Fruit fly (Drosophila melanogaster) whole organism, embryonic: ENCODE measurements around the gene Vps26.

ENCODE experiments used
- Awh ChIP-seq: fragments of 200-800 bp; sonication (Bioruptor generic); IDR thresholded peaks from 2 replicates; pipeline ENCODE4, ENCODE4 v1.3.6; 2022; ENCODE audit warnings: missing biosample characterization, missing genetic modification characterization
- Bdp1 ChIP-seq: fragments of 200-800 bp; sonication (Bioruptor generic); optimal IDR thresholded peaks from 3 replicates; lab custom pipeline; 2016; ENCODE audit warnings: missing biosample characterization, missing genetic modification characterization
- CG11504 ChIP-seq: fragments of 200-800 bp; sonication (Bioruptor generic); optimal IDR thresholded peaks from 3 replicates; lab custom pipeline; 2019; ENCODE audit warnings: missing biosample characterization, mild to moderate bottlenecking, missing genetic modification characterization, moderate library complexity
- CG11696 ChIP-seq: fragments of 200-800 bp; sonication (Bioruptor generic); IDR thresholded peaks from 2 replicates; pipeline ENCODE4 v1.3.6; 2022; ENCODE audit warnings: missing biosample characterization, missing genetic modification characterization
- CG1233 ChIP-seq: fragments of 200-800 bp; sonication (Bioruptor generic); optimal IDR thresholded peaks from 4 replicates; lab custom pipeline; 2018; ENCODE audit warnings: missing biosample characterization, mild to moderate bottlenecking, missing genetic modification characterization
- CG12391 ChIP-seq: fragments of 200-800 bp; sonication (Bioruptor generic); optimal IDR thresholded peaks from 3 replicates; lab custom pipeline; 2018; ENCODE audit warnings: missing biosample characterization, mild to moderate bottlenecking, missing genetic modification characterization, moderate library complexity
- CG13123 ChIP-seq: fragments of 200-800 bp; sonication (Bioruptor generic); optimal IDR thresholded peaks from 2 replicates; lab custom pipeline; 2016; ENCODE audit warnings: missing biosample characterization, missing genetic modification characterization
- CG13424 ChIP-seq: fragments of 200-800 bp; sonication (Bioruptor generic); optimal IDR thresholded peaks from 2 replicates; lab custom pipeline; 2019; ENCODE audit warnings: missing biosample characterization, mild to moderate bottlenecking, missing genetic modification characterization, moderate library complexity
- CG14050 ChIP-seq: fragments of 200-800 bp; sonication (Bioruptor generic); IDR thresholded peaks from 3 replicates; pipeline ENCODE4 v1.3.6; 2022; ENCODE audit warnings: missing biosample characterization, missing genetic modification characterization
- CG14965 ChIP-seq: fragments of 200-800 bp; sonication (Bioruptor generic); optimal IDR thresholded peaks from 2 replicates; lab custom pipeline; 2016; ENCODE audit warnings: missing biosample characterization, missing genetic modification characterization, borderline replicate concordance
- CG1603 ChIP-seq: fragments of 200-800 bp; sonication (Bioruptor generic); optimal IDR thresholded peaks from 2 replicates; lab custom pipeline; 2019; ENCODE audit warnings: missing biosample characterization, mild to moderate bottlenecking, missing genetic modification characterization, moderate library complexity
- CG16779 ChIP-seq: fragments of 200-800 bp; sonication (Bioruptor generic); IDR thresholded peaks from 2 replicates; pipeline ENCODE4 v1.3.6; 2022; ENCODE audit warnings: missing biosample characterization, missing genetic modification characterization
- CG17359 ChIP-seq: fragments of 200-800 bp; sonication (Bioruptor generic); optimal IDR thresholded peaks from 3 replicates; lab custom pipeline; 2018; ENCODE audit warnings: missing biosample characterization, mild to moderate bottlenecking, missing genetic modification characterization, moderate library complexity
- CG17385 ChIP-seq: fragments of 200-800 bp; sonication (Bioruptor generic); optimal IDR thresholded peaks from 3 replicates; lab custom pipeline; 2018; ENCODE audit warnings: missing biosample characterization, mild to moderate bottlenecking, missing genetic modification characterization
- CG18619 ChIP-seq: fragments of 200-800 bp; sonication (Bioruptor generic); optimal IDR thresholded peaks from 3 replicates; lab custom pipeline; 2017; ENCODE audit warnings: missing biosample characterization, mild to moderate bottlenecking, missing genetic modification characterization
- CG18764 ChIP-seq: fragments of 200-800 bp; sonication (Bioruptor generic); optimal IDR thresholded peaks from 3 replicates; lab custom pipeline; 2016; ENCODE audit warnings: missing biosample characterization, missing genetic modification characterization
- CG2199 ChIP-seq: fragments of 200-800 bp; sonication (Bioruptor generic); IDR thresholded peaks from 3 replicates; pipeline ENCODE4 v1.3.6; 2022; ENCODE audit warnings: missing biosample characterization, missing genetic modification characterization
- CG2202 ChIP-seq: fragments of 200-800 bp; sonication (Bioruptor generic); optimal IDR thresholded peaks from 2 replicates; lab custom pipeline; 2018; ENCODE audit warnings: missing biosample characterization, mild to moderate bottlenecking, missing genetic modification characterization
- CG2712 ChIP-seq: fragments of 200-800 bp; optimal IDR thresholded peaks from 3 replicates; lab custom pipeline; 2019; ENCODE audit warnings: missing biosample characterization, mild to moderate bottlenecking, missing genetic modification characterization, moderate library complexity
- CG30403 ChIP-seq: fragments of 200-800 bp; sonication (Bioruptor generic); optimal IDR thresholded peaks from 3 replicates; lab custom pipeline; 2016; ENCODE audit warnings: missing biosample characterization, missing genetic modification characterization
- CG3847 ChIP-seq: fragments of 200-800 bp; sonication (Bioruptor generic); IDR thresholded peaks from 2 replicates; pipeline ENCODE4 v1.3.6; 2022; ENCODE audit warnings: missing biosample characterization, missing genetic modification characterization
- CG4404 ChIP-seq: fragments of 200-800 bp; sonication (Bioruptor generic); IDR thresholded peaks from 2 replicates; pipeline ENCODE4 v1.3.6; 2022; ENCODE audit warnings: missing biosample characterization, missing genetic modification characterization
- CG5245 ChIP-seq: fragments of 200-800 bp; sonication (Bioruptor generic); optimal IDR thresholded peaks from 3 replicates; lab custom pipeline; 2016; ENCODE audit warnings: missing biosample characterization, missing genetic modification characterization
- CG7556 ChIP-seq: fragments of 200-800 bp; sonication (Bioruptor generic); optimal IDR thresholded peaks from 2 replicates; lab custom pipeline; 2017; ENCODE audit warnings: missing biosample characterization, mild to moderate bottlenecking, missing genetic modification characterization
- CG7987 ChIP-seq: fragments of 200-800 bp; sonication (Bioruptor generic); optimal IDR thresholded peaks from 2 replicates; lab custom pipeline; 2018; ENCODE audit warnings: missing biosample characterization, mild to moderate bottlenecking, missing genetic modification characterization, moderate library complexity
- CTCF ChIP-seq: fragments of 200-800 bp; sonication (Bioruptor generic); optimal IDR thresholded peaks from 2 replicates; lab custom pipeline; 2017; ENCODE audit warnings: missing biosample characterization, mild to moderate bottlenecking, missing genetic modification characterization, moderate library complexity
- Dek ChIP-seq: fragments of 200-800 bp; sonication (Bioruptor generic); optimal IDR thresholded peaks from 3 replicates; lab custom pipeline; 2019; ENCODE audit warnings: missing biosample characterization, mild to moderate bottlenecking, missing genetic modification characterization, moderate library complexity
- Dip2 ChIP-seq: fragments of 200-800 bp; sonication (Bioruptor generic); IDR thresholded peaks from 2 replicates; pipeline ENCODE4 v1.3.6; 2022; ENCODE audit warnings: missing biosample characterization, missing genetic modification characterization
- Fer3 ChIP-seq: fragments of 200-800 bp; sonication (Bioruptor generic); optimal IDR thresholded peaks from 2 replicates; lab custom pipeline; 2018; ENCODE audit warnings: missing biosample characterization, mild to moderate bottlenecking, missing genetic modification characterization, moderate library complexity
- Hsf ChIP-seq: fragments of 200-800 bp; sonication (Bioruptor generic); optimal IDR thresholded peaks from 3 replicates; lab custom pipeline; 2016; ENCODE audit warnings: missing biosample characterization, missing genetic modification characterization
- Meics ChIP-seq: fragments of 200-800 bp; sonication (Bioruptor generic); optimal IDR thresholded peaks from 2 replicates; lab custom pipeline; 2017; ENCODE audit warnings: missing biosample characterization, mild to moderate bottlenecking, missing genetic modification characterization
- NFAT ChIP-seq: fragments of 200-800 bp; sonication (Bioruptor generic); IDR thresholded peaks from 2 replicates; pipeline ENCODE4 v1.3.6; 2022; ENCODE audit warnings: missing biosample characterization, missing genetic modification characterization
- Neu2 ChIP-seq: fragments of 200-800 bp; sonication (Bioruptor generic); optimal IDR thresholded peaks from 3 replicates; lab custom pipeline; 2016; ENCODE audit warnings: missing biosample characterization, missing genetic modification characterization, borderline replicate concordance
- Poxn ChIP-seq: fragments of 200-800 bp; sonication (Bioruptor generic); IDR thresholded peaks from 2 replicates; pipeline ENCODE4 v1.3.6; 2022; ENCODE audit warnings: missing biosample characterization, missing genetic modification characterization
- Ptx1 ChIP-seq: fragments of 200-800 bp; sonication (Bioruptor generic); IDR thresholded peaks from 2 replicates; pipeline ENCODE4 v1.3.6; 2022; ENCODE audit warnings: missing biosample characterization, missing genetic modification characterization
- Sin3A ChIP-seq: fragments of >200 bp; optimal IDR thresholded peaks from 2 replicates; lab custom pipeline; 2018
- Sox102F ChIP-seq: fragments of 200-800 bp; sonication (Bioruptor generic); optimal IDR thresholded peaks from 2 replicates; lab custom pipeline; 2018; ENCODE audit warnings: missing biosample characterization, mild to moderate bottlenecking, missing genetic modification characterization, moderate library complexity
- ac ChIP-seq: fragments of 200-800 bp; sonication (Bioruptor generic); optimal IDR thresholded peaks from 3 replicates; lab custom pipeline; 2017; ENCODE audit warnings: missing biosample characterization, mild to moderate bottlenecking, missing genetic modification characterization
- aop ChIP-seq: fragments of 200-800 bp; sonication (Bioruptor generic); IDR thresholded peaks from 2 replicates; pipeline ENCODE4 v1.3.6; 2022; ENCODE audit warnings: missing biosample characterization, missing genetic modification characterization
- az2 ChIP-seq: fragments of 200-800 bp; sonication (Bioruptor generic); optimal IDR thresholded peaks from 3 replicates; lab custom pipeline; 2016; ENCODE audit warnings: missing biosample characterization, missing genetic modification characterization
- bcd ChIP-seq: fragments of 200-800 bp; sonication (Bioruptor generic); optimal IDR thresholded peaks from 2 replicates; lab custom pipeline; 2017; ENCODE audit warnings: missing biosample characterization, mild to moderate bottlenecking, missing genetic modification characterization
- dm ChIP-seq: fragments of 200-800 bp; sonication (Bioruptor generic); optimal IDR thresholded peaks from 3 replicates; lab custom pipeline; 2016; ENCODE audit warnings: missing biosample characterization, missing genetic modification characterization
- ewg ChIP-seq: fragments of 200-800 bp; sonication (Bioruptor generic); optimal IDR thresholded peaks from 3 replicates; lab custom pipeline; 2017; ENCODE audit warnings: mild to moderate bottlenecking, missing biosample characterization, missing genetic modification reagents, missing genetic modification characterization
- ham ChIP-seq: fragments of 200-800 bp; sonication (Bioruptor generic); IDR thresholded peaks from 2 replicates; pipeline ENCODE4 v1.3.6; 2022; ENCODE audit warnings: missing biosample characterization, missing genetic modification characterization
- kay ChIP-seq: fragments of 200-800 bp; sonication (Bioruptor generic); optimal IDR thresholded peaks from 2 replicates; lab custom pipeline; 2016; ENCODE audit warnings: missing biosample characterization, missing genetic modification characterization
- mam ChIP-seq: fragments of 200-800 bp; sonication (Bioruptor generic); optimal IDR thresholded peaks from 3 replicates; lab custom pipeline; 2016; ENCODE audit warnings: missing biosample characterization, missing genetic modification characterization
- mirr ChIP-seq: fragments of 200-800 bp; sonication (Bioruptor generic); optimal IDR thresholded peaks from 3 replicates; lab custom pipeline; 2018; ENCODE audit warnings: missing biosample characterization, mild to moderate bottlenecking, missing genetic modification characterization
- nau ChIP-seq: fragments of 200-800 bp; sonication (Bioruptor generic); optimal IDR thresholded peaks from 3 replicates; lab custom pipeline; 2017; ENCODE audit warnings: missing biosample characterization, mild to moderate bottlenecking, missing genetic modification characterization, missing genetic modification reagents
- onecut ChIP-seq: fragments of 200-800 bp; sonication (Bioruptor generic); IDR thresholded peaks from 2 replicates; pipeline ENCODE4 v1.3.6; 2022; ENCODE audit warnings: missing biosample characterization, missing genetic modification characterization
- psq ChIP-seq: fragments of 200-800 bp; sonication (Bioruptor generic); optimal IDR thresholded peaks from 2 replicates; lab custom pipeline; 2017; ENCODE audit warnings: missing biosample characterization, missing genetic modification characterization
- tna ChIP-seq: fragments of 200-800 bp; sonication (Bioruptor generic); IDR thresholded peaks from 2 replicates; pipeline ENCODE4 v1.3.6; 2022; ENCODE audit warnings: missing biosample characterization, missing genetic modification characterization; ENCODE audit not compliant: partially characterized antibody

Gene Vps26

DNA sequence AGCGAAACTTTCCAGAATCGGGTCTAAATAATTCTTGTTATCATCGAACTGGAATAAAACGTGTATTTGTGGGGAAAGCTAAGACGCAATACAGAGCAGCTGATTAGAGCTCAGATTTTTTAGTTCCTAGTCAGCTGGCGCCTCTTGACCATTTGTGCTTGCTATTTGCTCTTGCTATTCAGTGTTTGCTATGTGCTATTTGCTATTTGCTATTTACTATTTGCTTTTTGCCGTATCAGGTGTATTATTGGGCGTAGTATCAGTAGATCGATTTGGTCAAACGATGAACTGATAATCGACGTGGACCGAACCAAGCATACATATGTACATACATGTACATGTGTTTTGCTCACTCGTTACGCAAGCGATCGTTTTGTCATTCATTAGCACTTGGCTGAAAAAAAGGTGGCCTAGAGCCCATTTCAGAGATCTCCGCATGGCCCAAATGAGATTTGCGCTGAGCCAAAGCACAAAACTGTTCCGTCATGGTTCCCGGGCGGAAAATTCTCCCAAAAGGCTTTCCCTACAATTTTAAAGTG lies 28.2 kb upstream of the Vps26 start (continued):
- peak; percentile 3 for TF ChIP-seq Hsf (GFP tag; lab: Kevin White, UChicago)
- peak; percentile 69 for TF ChIP-seq CG18619
- no peak for TF ChIP-seq Dip2 (GFP tag; lab: Robert Waterston, UW)
- TF ChIP-seq CG11696 (GFP tag; lab: Robert Waterston, UW) = no peak
- TF ChIP-seq CG30403 = no peak
- peak; percentile 23 for TF ChIP-seq CG17385 (GFP tag; lab: Kevin White, UChicago)
- TF ChIP-seq Ptx1 = 0 out of 2 replicates have a peak, but pooled peaks have one; percentile 15
- no peak for TF ChIP-seq Sin3A (lab: Kevin White, UChicago)
- TF ChIP-seq CG2199 = no peak
- TF ChIP-seq CG2202 (tag; lab: Kevin White, UChicago) = peak; percentile 34
- peak; percentile 7 for TF ChIP-seq Dek (tag; lab: Kevin White, UChicago)
- TF ChIP-seq CG16779 (GFP tag; lab: Robert Waterston, UW) = 0 out of 2 replicates have a peak, but pooled peaks have one; percentile 37
- no peak for TF ChIP-seq CG5245
- peak; percentile 39 for TF ChIP-seq CG17359 (tag; lab: Kevin White, UChicago)
- no peak for TF ChIP-seq psq (GFP tag; lab: Kevin White, UChicago)
- TF ChIP-seq az2 (GFP tag; lab: Kevin White, UChicago) = no peak
- peak; percentile 23; the same call in 1 of the 2 replicates for TF ChIP-seq CG3847
- TF ChIP-seq Meics (GFP tag; lab: Kevin White, UChicago) = peak; percentile 71
- peak; percentile 2 for TF ChIP-seq CG12391 (tag; lab: Kevin White, UChicago)
- peak; percentile 57; the same call in 1 of the 2 replicates for TF ChIP-seq ham (GFP tag; lab: Robert Waterston, UW)
- peak; percentile 62 for TF ChIP-seq nau
- no peak for TF ChIP-seq ac (GFP tag; lab: Kevin White, UChicago)
- TF ChIP-seq CG4404 (GFP tag; lab: Robert Waterston, UW) = no peak
- peak; percentile 19; the same call in 1 of the 2 replicates for TF ChIP-seq onecut (GFP tag; lab: Robert Waterston, UW)
- TF ChIP-seq Bdp1 (GFP tag; lab: Kevin White, UChicago) = peak; percentile 54
- TF ChIP-seq Neu2 (GFP tag; lab: Kevin White, UChicago) = no peak
- peak; percentile 41 for TF ChIP-seq mirr (GFP tag; lab: Kevin White, UChicago)
- peak; percentile 5 for TF ChIP-seq bcd
- peak; percentile 42 for TF ChIP-seq CG18764
- 0 out of 3 replicates have a peak, but pooled peaks have one; percentile 17 for TF ChIP-seq CG14050
- TF ChIP-seq tna (GFP tag; lab: Robert Waterston, UW) = no peak
- TF ChIP-seq CG13424 = no peak
- peak; percentile 38 for TF ChIP-seq Sox102F (GFP tag; lab: Kevin White, UChicago)
- peak; percentile 37 for TF ChIP-seq CG1233 (GFP tag; lab: Kevin White, UChicago)
- TF ChIP-seq Fer3 (tag; lab: Kevin White, UChicago) = peak; percentile 62
- peak; percentile 15 for TF ChIP-seq ewg (GFP tag; lab: Kevin White, UChicago)
- peak; percentile 70 for TF ChIP-seq Awh
- peak; percentile 35 for TF ChIP-seq CG14965 (GFP tag; lab: Kevin White, UChicago)
- peak; percentile 41 for TF ChIP-seq mam (GFP tag; lab: Kevin White, UChicago)
- no peak for TF ChIP-seq CTCF (GFP tag; lab: Kevin White, UChicago)
- no peak for TF ChIP-seq CG2712 (tag; lab: Kevin White, UChicago)
- peak; percentile 31 for TF ChIP-seq CG11504
- TF ChIP-seq CG7987 (GFP tag; lab: Kevin White, UChicago) = peak; percentile 76
- peak; percentile 4 for TF ChIP-seq dm (GFP tag; lab: Kevin White, UChicago)
- no peak for TF ChIP-seq kay (GFP tag; lab: Kevin White, UChicago)
- peak; percentile 65 for TF ChIP-seq CG1603 (tag; lab: Kevin White, UChicago)
- TF ChIP-seq CG13123 (GFP tag; lab: Kevin White, UChicago) = peak; percentile 49
- peak; percentile 38 for TF ChIP-seq CG7556 (GFP tag; lab: Kevin White, UChicago)
- 0 out of 2 replicates have a peak, but pooled peaks have one; percentile 54 for TF ChIP-seq NFAT
- no peak for TF ChIP-seq aop (GFP tag; lab: Robert Waterston, UW)
- no peak for TF ChIP-seq Poxn (GFP tag; lab: Robert Waterston, UW)
